Worm (Caenorhabditis elegans) whole organism, L3 larva: ENCODE results near the gene nas-37.

Source experiments
- elt-1 ChIP-seq: fragments of 150-350 bp; optimal IDR thresholded peaks from 2 replicates; lab custom pipeline; 2014; ENCODE audit warnings: missing biosample characterization, missing genetic modification characterization
- nhr-11 ChIP-seq: fragments of 150-350 bp; optimal IDR thresholded peaks from 2 replicates; lab custom pipeline; 2014; ENCODE audit warnings: missing biosample characterization, missing genetic modification characterization

DNA sequence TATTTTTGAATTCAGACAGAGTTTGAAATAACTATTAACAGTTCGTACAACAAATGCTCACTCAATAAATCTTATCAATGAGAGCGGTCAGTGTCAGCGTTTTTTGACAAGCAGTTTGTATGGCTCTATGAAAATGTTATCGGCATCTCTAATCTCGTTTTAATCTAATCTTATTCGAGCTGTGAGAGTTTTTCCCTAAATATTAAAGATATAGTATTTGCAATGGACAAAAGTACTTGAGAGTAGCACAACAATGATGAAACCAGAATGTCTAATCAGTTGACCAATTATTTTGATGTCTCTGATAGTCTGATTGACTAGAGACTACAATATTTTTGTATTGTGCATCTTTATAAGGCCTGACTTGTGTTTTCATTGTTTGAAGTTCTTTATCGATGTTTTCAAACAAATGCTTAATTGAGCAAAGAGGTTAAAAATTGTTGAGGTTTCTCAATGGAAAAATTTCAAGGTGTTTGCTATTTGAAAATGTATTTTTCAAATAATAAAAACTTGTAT lies 36.1 kb upstream of the nas-37 start, which contains the start of gene F19C6.5:
- no peak for TF ChIP-seq elt-1 (tag; lab: Kevin White, UChicago)
- TF ChIP-seq nhr-11 (tag; lab: Kevin White, UChicago) = no peak
